Worm (Caenorhabditis elegans): ENCODE results near the gene R11.3.

R11.3 gene

ce11 chrX:16205880-16206279 lies 6.8 kb upstream of the R11.3 start:
- TF ChIP-seq fkh-8 (tag; optimal IDR thresholded peaks at IDR 0.05) (peak; percentile 79), F16B12.6 (tag; optimal IDR thresholded peaks at IDR 0.05) (no peak), nhr-85 (tag) (peak; percentile 77), xbp-1 (tag; optimal IDR thresholded peaks at IDR 0.05) (peak; percentile 71), blmp-1 (tag; optimal IDR thresholded peaks at IDR 0.05) (peak; percentile 33), fos-1 (tag; optimal IDR thresholded peaks at IDR 0.05) (peak; percentile 45), C04F5.9 (tag; optimal IDR thresholded peaks at IDR 0.05) (peak; percentile 30), fkh-10 (GFP tag; optimal IDR thresholded peaks at IDR 0.05) (peak; percentile 90), pag-3 (tag; optimal IDR thresholded peaks at IDR 0.05; ENCODE audit: borderline replicate concordance, insufficient read depth) (no peak), mab-9 (GFP tag; IDR thresholded peaks at IDR 0.05) (0 out of 2 replicates have a peak, but pooled peaks have one; percentile 63), efl-3 (GFP tag; optimal IDR thresholded peaks at IDR 0.05) (peak; percentile 37), unc-86 (tag; optimal IDR thresholded peaks at IDR 0.05) (peak; percentile 57), skn-1 (tag; optimal IDR thresholded peaks at IDR 0.05) (peak; percentile 71), ztf-4 (tag; optimal IDR thresholded peaks at IDR 0.05) (no peak), efl-1 (optimal IDR thresholded peaks at IDR 0.05) (peak; percentile 39 to 48), efl-1 (GFP tag; optimal IDR thresholded peaks at IDR 0.05 in 1 of 2) (peak in 1 of 2 experiments; percentile 2), rnt-1 (tag; optimal IDR thresholded peaks at IDR 0.05) (peak; percentile 37), ama-1 (optimal IDR thresholded peaks at IDR 0.05) (no peak), lin-39 (tag; optimal IDR thresholded peaks at IDR 0.05) (peak; percentile 79), C34B4.2 (tag; optimal IDR thresholded peaks at IDR 0.05) (no peak), jun-1 (tag; optimal IDR thresholded peaks at IDR 0.05) (peak; percentile 76), lin-13 (GFP tag; optimal IDR thresholded peaks at IDR 0.05) (peak; percentile 32), unc-130 (tag; optimal IDR thresholded peaks at IDR 0.05) (no peak), nhr-71 (tag; optimal IDR thresholded peaks at IDR 0.05) (peak; percentile 81), tlp-1 (tag; optimal IDR thresholded peaks at IDR 0.05) (no peak), nhr-90 (tag; optimal IDR thresholded peaks at IDR 0.05; ENCODE audit: poor library complexity) (peak; percentile 80), ceh-82 (tag; optimal IDR thresholded peaks at IDR 0.05) (peak; percentile 60 to 83 (median 76)), snu-23 (GFP tag; optimal IDR thresholded peaks at IDR 0.05) (peak; percentile 90), pqm-1 (tag; optimal IDR thresholded peaks at IDR 0.05) (no peak), nhr-77 (tag; optimal IDR thresholded peaks at IDR 0.05) (peak; percentile 65), nhr-237 (tag; optimal IDR thresholded peaks at IDR 0.05) (peak; percentile 68), unc-30 (tag; optimal IDR thresholded peaks at IDR 0.05) (no peak), elt-3 (tag; optimal IDR thresholded peaks at IDR 0.05) (peak in 1 of 6 experiments; percentile 35), ces-1 (GFP tag; optimal IDR thresholded peaks at IDR 0.05) (no peak), egl-27 (tag; optimal IDR thresholded peaks at IDR 0.05) (no peak), lsy-2 (tag; optimal IDR thresholded peaks at IDR 0.05) (peak; percentile 55 to 80), pax-3 (tag; optimal IDR thresholded peaks at IDR 0.05) (peak; percentile 46), nhr-84 (tag; optimal IDR thresholded peaks at IDR 0.05) (no peak), sox-4 (tag; optimal IDR thresholded peaks at IDR 0.05) (peak; percentile 82), aly-2 (tag; optimal IDR thresholded peaks at IDR 0.05) (peak; percentile 6), grh-1 (GFP tag; IDR thresholded peaks at IDR 0.05) (no peak), tbx-2 (tag; optimal IDR thresholded peaks at IDR 0.05) (peak; percentile 75), irx-1 (tag; optimal IDR thresholded peaks at IDR 0.05) (peak; percentile 83), zip-4 (GFP tag; optimal IDR thresholded peaks at IDR 0.05) (peak; percentile 43), nhr-28 (tag; optimal IDR thresholded peaks at IDR 0.05) (no peak), hpl-2 (GFP tag; optimal IDR thresholded peaks at IDR 0.05) (peak; percentile 80), ceh-63 (GFP tag; optimal IDR thresholded peaks at IDR 0.05) (peak; percentile 11), ceh-8 (GFP tag; optimal IDR thresholded peaks at IDR 0.05) (peak; percentile 41), zag-1 (tag; optimal IDR thresholded peaks at IDR 0.05) (no peak), nhr-47 (tag; optimal IDR thresholded peaks at IDR 0.05) (peak; percentile 94), ets-5 (GFP tag; IDR thresholded peaks at IDR 0.05) (no peak), nhr-76 (tag; optimal IDR thresholded peaks at IDR 0.05) (no peak), ceh-88 (GFP tag; IDR thresholded peaks at IDR 0.05) (peak; percentile 55), nhr-12 (tag; optimal IDR thresholded peaks at IDR 0.05) (no peak), sptf-1 (tag; optimal IDR thresholded peaks at IDR 0.05) (no peak)

Measured in whole organism, L1 larva.